Worm (Caenorhabditis elegans): ENCODE data around the gene ZK1010.8.

DNA sequence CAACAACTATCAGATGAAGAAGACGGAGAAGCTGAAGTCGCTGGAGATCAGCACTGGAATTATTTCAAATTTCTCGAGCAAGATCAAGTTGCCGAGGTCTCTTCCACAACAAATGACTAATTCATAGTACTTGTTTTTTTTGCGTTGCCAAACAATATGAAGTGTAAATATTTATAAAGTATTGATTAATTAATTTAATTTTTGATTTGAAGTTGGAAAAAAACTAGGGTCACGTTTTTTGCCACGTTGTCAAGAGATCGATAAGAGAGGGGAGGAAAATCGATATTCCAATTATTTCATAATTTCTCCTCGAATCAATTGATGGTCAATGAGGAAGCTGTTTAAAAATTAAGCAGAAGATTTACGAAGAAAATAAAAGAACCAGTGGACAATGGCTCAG lies 4.7 kb upstream of the ZK1010.8 start, which contains the start of gene snf-7:
- TF ChIP-seq cog-1 (tag; optimal IDR thresholded peaks at IDR 0.05) (no peak), med-1 (GFP tag; optimal IDR thresholded peaks at IDR 0.05; ENCODE audit: insufficient read depth) (no peak), ztf-29 (GFP tag; IDR thresholded peaks at IDR 0.05) (no peak), flt-1 (GFP tag; IDR thresholded peaks at IDR 0.05) (no peak), ztf-23 (GFP tag; IDR thresholded peaks at IDR 0.05) (no peak)

Data from whole organism, midembryonic.